Fruit fly (Drosophila melanogaster) Kc167 (cell line): ENCODE measurements around the gene kto.

ENCODE experiments used
- Myc ChIP-seq: fragments of >200 bp; optimal IDR thresholded peaks from 2 replicates; lab custom pipeline; 2017; ENCODE audit warnings: missing external identifiers
- Sin3A ChIP-seq: fragments of >200 bp; optimal IDR thresholded peaks from 2 replicates; lab custom pipeline; 2018; ENCODE audit warnings: missing external identifiers
- h ChIP-seq: fragments of >200 bp; optimal IDR thresholded peaks from 3 replicates; lab custom pipeline; 2018; ENCODE audit warnings: missing external identifiers
- insv ChIP-seq: fragments of >200 bp; optimal IDR thresholded peaks from 3 replicates; lab custom pipeline; 2018; ENCODE audit warnings: missing external identifiers
- psq ChIP-seq: fragments of >200 bp; optimal IDR thresholded peaks from 2 replicates; lab custom pipeline; 2017; ENCODE audit warnings: missing external identifiers
- ttk ChIP-seq: sonication (Bioruptor generic); optimal IDR thresholded peaks from 2 replicates; lab custom pipeline; 2017; ENCODE audit warnings: missing external identifiers

- TF ChIP-seq h (lab: Kevin White, UChicago) (no peak), Sin3A (peak; percentile 43), insv (lab: Kevin White, UChicago) (no peak), Myc (lab: Kevin White, UChicago) (no peak), psq (no peak), ttk (lab: Kevin White, UChicago) (no peak)
These were observed 42.9 kb upstream of the kto start, which contains the start of the genes CG42637, Gyc76C and SREBP for dm6 chr3L:19793438-19793998.
